Fruit fly (Drosophila melanogaster) whole organism, embryonic: Measurements from ENCODE around the gene CG5515.

Experiments used
- Ada2b ChIP-seq: fragments of 200-800 bp; sonication (Bioruptor generic); IDR thresholded peaks from 2 replicates; pipeline ENCODE4 v1.3.6; 2022; ENCODE audit warnings: missing biosample characterization, missing genetic modification characterization
- Atf6 ChIP-seq: fragments of 200-800 bp; sonication (Bioruptor generic); IDR thresholded peaks from 2 replicates; pipeline ENCODE4 v1.3.6; 2022; ENCODE audit warnings: missing biosample characterization, missing genetic modification characterization
- CG10366 ChIP-seq: fragments of 200-800 bp; sonication (Bioruptor generic); IDR thresholded peaks from 2 replicates; pipeline ENCODE4 v1.3.6; 2022; ENCODE audit warnings: missing biosample characterization, missing genetic modification characterization
- CG10654 ChIP-seq: fragments of 200-800 bp; sonication (Bioruptor generic); optimal IDR thresholded peaks from 2 replicates; lab custom pipeline; 2016; ENCODE audit warnings: missing biosample characterization, missing genetic modification characterization
- CG11093 ChIP-seq: fragments of 200-800 bp; sonication (Bioruptor generic); IDR thresholded peaks from 3 replicates; pipeline ENCODE4 v1.3.6; 2022; ENCODE audit warnings: missing biosample characterization, missing genetic modification characterization
- CG12391 ChIP-seq: fragments of 200-800 bp; sonication (Bioruptor generic); optimal IDR thresholded peaks from 3 replicates; lab custom pipeline; 2018; ENCODE audit warnings: missing biosample characterization, mild to moderate bottlenecking, missing genetic modification characterization, moderate library complexity
- CG12769 ChIP-seq: fragments of 200-800 bp; sonication (Bioruptor generic); optimal IDR thresholded peaks from 2 replicates; lab custom pipeline; 2019; ENCODE audit warnings: missing biosample characterization, mild to moderate bottlenecking, missing genetic modification characterization, moderate library complexity
- CG14050 ChIP-seq: fragments of 200-800 bp; sonication (Bioruptor generic); IDR thresholded peaks from 3 replicates; pipeline ENCODE4 v1.3.6; 2022; ENCODE audit warnings: missing biosample characterization, missing genetic modification characterization
- CG1529 ChIP-seq: fragments of 200-800 bp; sonication (Bioruptor generic); optimal IDR thresholded peaks from 3 replicates; lab custom pipeline; 2018; ENCODE audit warnings: missing biosample characterization, missing genetic modification characterization
- CG1647 ChIP-seq: fragments of 200-800 bp; sonication (Bioruptor generic); optimal IDR thresholded peaks from 3 replicates; lab custom pipeline; 2016; ENCODE audit warnings: missing biosample characterization, missing genetic modification characterization
- CG17359 ChIP-seq: fragments of 200-800 bp; sonication (Bioruptor generic); optimal IDR thresholded peaks from 3 replicates; lab custom pipeline; 2018; ENCODE audit warnings: missing biosample characterization, mild to moderate bottlenecking, missing genetic modification characterization, moderate library complexity
- CG17385 ChIP-seq: fragments of 200-800 bp; sonication (Bioruptor generic); optimal IDR thresholded peaks from 3 replicates; lab custom pipeline; 2018; ENCODE audit warnings: missing biosample characterization, mild to moderate bottlenecking, missing genetic modification characterization
- CG1832 ChIP-seq: fragments of 200-800 bp; sonication (Bioruptor generic); optimal IDR thresholded peaks from 2 replicates; lab custom pipeline; 2017; ENCODE audit warnings: missing biosample characterization, mild to moderate bottlenecking, missing genetic modification characterization, inconsistent platforms
- CG2129 ChIP-seq: fragments of 200-800 bp; sonication (Bioruptor generic); IDR thresholded peaks from 2 replicates; pipeline ENCODE4 v1.3.6; 2022; ENCODE audit warnings: missing biosample characterization, missing genetic modification characterization; ENCODE audit not compliant: partially characterized antibody
- CG2875 ChIP-seq: fragments of 200-800 bp; sonication (Bioruptor generic); optimal IDR thresholded peaks from 2 replicates; lab custom pipeline; 2017; ENCODE audit warnings: missing biosample characterization, mild to moderate bottlenecking, missing genetic modification characterization, missing genetic modification reagents
- CG2889 ChIP-seq: fragments of 200-800 bp; sonication (Bioruptor generic); IDR thresholded peaks from 3 replicates; pipeline ENCODE4 v1.3.6; 2022; ENCODE audit warnings: missing biosample characterization, missing genetic modification characterization
- CG31365 ChIP-seq: fragments of 200-800 bp; sonication (Bioruptor generic); optimal IDR thresholded peaks from 2 replicates; lab custom pipeline; 2018; ENCODE audit warnings: missing biosample characterization, mild to moderate bottlenecking, missing genetic modification characterization
- CG3838 ChIP-seq: fragments of 200-800 bp; sonication (Bioruptor generic); optimal IDR thresholded peaks from 3 replicates; lab custom pipeline; 2016; ENCODE audit warnings: missing biosample characterization, missing genetic modification characterization
- CG4730 ChIP-seq: fragments of 200-800 bp; sonication (Bioruptor generic); IDR thresholded peaks from 2 replicates; pipeline ENCODE4 v1.3.6; 2022; ENCODE audit warnings: missing biosample characterization, missing genetic modification characterization
- CG6791 ChIP-seq: fragments of 200-800 bp; sonication (Bioruptor generic); IDR thresholded peaks from 3 replicates; pipeline ENCODE4 v1.3.6; 2022; ENCODE audit warnings: missing biosample characterization, missing genetic modification characterization; ENCODE audit not compliant: partially characterized antibody
- CG6813 ChIP-seq: fragments of 200-800 bp; sonication (Bioruptor generic); optimal IDR thresholded peaks from 2 replicates; lab custom pipeline; 2017; ENCODE audit warnings: missing biosample characterization, missing genetic modification characterization, mild to moderate bottlenecking, moderate library complexity, missing genetic modification reagents
- CG8924 ChIP-seq: fragments of 200-800 bp; optimal IDR thresholded peaks from 3 replicates; lab custom pipeline; 2019; ENCODE audit warnings: missing biosample characterization, mild to moderate bottlenecking, missing genetic modification characterization, moderate library complexity
- CHES-1-like ChIP-seq: fragments of 200-800 bp; sonication (Bioruptor generic); optimal IDR thresholded peaks from 2 replicates; lab custom pipeline; 2016; ENCODE audit warnings: missing biosample characterization, missing genetic modification characterization
- CkIIα-i1 ChIP-seq: fragments of 200-800 bp; sonication (Bioruptor generic); IDR thresholded peaks from 2 replicates; pipeline ENCODE4 v1.3.6; 2022; ENCODE audit warnings: missing biosample characterization, missing genetic modification characterization
- Dek ChIP-seq: fragments of 200-800 bp; sonication (Bioruptor generic); optimal IDR thresholded peaks from 3 replicates; lab custom pipeline; 2019; ENCODE audit warnings: missing biosample characterization, mild to moderate bottlenecking, missing genetic modification characterization, moderate library complexity
- Fer1 ChIP-seq: fragments of 200-800 bp; sonication (Bioruptor generic); optimal IDR thresholded peaks from 2 replicates; lab custom pipeline; 2017; ENCODE audit warnings: missing biosample characterization, mild to moderate bottlenecking, missing genetic modification characterization
- HHEX ChIP-seq: fragments of 200-800 bp; sonication (Bioruptor generic); optimal IDR thresholded peaks from 3 replicates; lab custom pipeline; 2017; ENCODE audit warnings: missing biosample characterization, mild to moderate bottlenecking, missing genetic modification characterization, missing genetic modification reagents
- Hsf ChIP-seq: fragments of 200-800 bp; sonication (Bioruptor generic); optimal IDR thresholded peaks from 3 replicates; lab custom pipeline; 2016; ENCODE audit warnings: missing biosample characterization, missing genetic modification characterization
- MESR4 ChIP-seq: fragments of 200-800 bp; sonication (Bioruptor generic); optimal IDR thresholded peaks from 2 replicates; lab custom pipeline; 2018; ENCODE audit warnings: missing biosample characterization, mild to moderate bottlenecking, missing genetic modification characterization, moderate library complexity
- PHDP ChIP-seq: fragments of 200-800 bp; sonication (Bioruptor generic); optimal IDR thresholded peaks from 3 replicates; lab custom pipeline; 2018; ENCODE audit warnings: missing biosample characterization, mild to moderate bottlenecking, missing genetic modification characterization, moderate library complexity
- Six4 ChIP-seq: fragments of 200-800 bp; sonication (Bioruptor generic); optimal IDR thresholded peaks from 2 replicates; lab custom pipeline; 2016; ENCODE audit warnings: missing biosample characterization, missing genetic modification characterization
- Ssrp ChIP-seq: fragments of 200-800 bp; sonication (Bioruptor generic); optimal IDR thresholded peaks from 2 replicates; lab custom pipeline; 2018; ENCODE audit warnings: missing biosample characterization, mild to moderate bottlenecking, missing genetic modification characterization, moderate library complexity
- Tbp ChIP-seq: fragments of >200 bp; optimal IDR thresholded peaks from 2 replicates; lab custom pipeline; 2018; ENCODE audit warnings: missing biosample characterization, missing genetic modification characterization
- ash1 ChIP-seq: fragments of 200-800 bp; sonication (Bioruptor generic); optimal IDR thresholded peaks from 2 replicates; lab custom pipeline; 2018; ENCODE audit warnings: missing biosample characterization, mild to moderate bottlenecking, missing genetic modification characterization
- br ChIP-seq: fragments of >200 bp; optimal IDR thresholded peaks from 2 replicates; lab custom pipeline; 2017
- chinmo ChIP-seq: fragments of 200-800 bp; sonication (Bioruptor generic); IDR thresholded peaks from 4 replicates; pipeline ENCODE4 v1.3.6; 2022; ENCODE audit warnings: missing biosample characterization, missing genetic modification characterization; ENCODE audit not compliant: partially characterized antibody
- fd96Cb ChIP-seq: fragments of 200-800 bp; sonication (Bioruptor generic); optimal IDR thresholded peaks from 2 replicates; lab custom pipeline; 2018; ENCODE audit warnings: missing biosample characterization, mild to moderate bottlenecking, missing genetic modification characterization, moderate library complexity
- gcm2 ChIP-seq: fragments of 200-800 bp; sonication (Bioruptor generic); optimal IDR thresholded peaks from 2 replicates; lab custom pipeline; 2016; ENCODE audit warnings: missing biosample characterization, missing genetic modification characterization
- gfzf ChIP-seq: fragments of 200-800 bp; sonication (Bioruptor generic); optimal IDR thresholded peaks from 2 replicates; lab custom pipeline; 2016; ENCODE audit warnings: missing biosample characterization, mild to moderate bottlenecking, missing genetic modification characterization, moderate library complexity
- ham ChIP-seq: fragments of 200-800 bp; sonication (Bioruptor generic); IDR thresholded peaks from 2 replicates; pipeline ENCODE4 v1.3.6; 2022; ENCODE audit warnings: missing biosample characterization, missing genetic modification characterization
- insv ChIP-seq, 2 experiments: fragments of 200-800 bp; sonication (Bioruptor generic); optimal IDR thresholded peaks; 3 replicates each; lab custom pipeline; 2016 to 2018; ENCODE audit warnings: missing biosample characterization in 2 of 2, missing genetic modification characterization in 2 of 2
- kah ChIP-seq: fragments of 200-800 bp; sonication (Bioruptor generic); optimal IDR thresholded peaks from 2 replicates; lab custom pipeline; 2018; ENCODE audit warnings: missing biosample characterization, mild to moderate bottlenecking, missing genetic modification characterization
- kay ChIP-seq: fragments of 200-800 bp; sonication (Bioruptor generic); optimal IDR thresholded peaks from 2 replicates; lab custom pipeline; 2016; ENCODE audit warnings: missing biosample characterization, missing genetic modification characterization
- klu ChIP-seq: fragments of 200-800 bp; sonication (Bioruptor generic); IDR thresholded peaks from 2 replicates; pipeline ENCODE4 v1.3.6; 2022; ENCODE audit warnings: missing biosample characterization, missing genetic modification characterization
- luna ChIP-seq: fragments of 200-800 bp; sonication (Bioruptor generic); optimal IDR thresholded peaks from 2 replicates; lab custom pipeline; 2016; ENCODE audit warnings: missing biosample characterization, missing genetic modification characterization
- mld ChIP-seq: fragments of 200-800 bp; sonication (Bioruptor generic); IDR thresholded peaks from 3 replicates; pipeline ENCODE4 v1.3.6; 2022; ENCODE audit warnings: missing biosample characterization, missing genetic modification characterization; ENCODE audit not compliant: partially characterized antibody
- oc ChIP-seq: fragments of 200-800 bp; sonication (Bioruptor generic); optimal IDR thresholded peaks from 2 replicates; lab custom pipeline; 2018; ENCODE audit warnings: missing biosample characterization, mild to moderate bottlenecking, missing genetic modification characterization, moderate library complexity
- org-1 ChIP-seq: fragments of 200-800 bp; sonication (Bioruptor generic); optimal IDR thresholded peaks from 2 replicates; lab custom pipeline; 2017; ENCODE audit warnings: missing biosample characterization, missing genetic modification characterization
- pho ChIP-seq: fragments of 200-800 bp; sonication (Bioruptor generic); optimal IDR thresholded peaks from 2 replicates; lab custom pipeline; 2016; ENCODE audit warnings: missing biosample characterization, missing genetic modification characterization
- ssp ChIP-seq: fragments of 200-800 bp; sonication (Bioruptor generic); IDR thresholded peaks from 2 replicates; pipeline ENCODE4 v1.3.6; 2022; ENCODE audit warnings: missing biosample characterization, missing genetic modification characterization
- tap ChIP-seq: fragments of 200-800 bp; optimal IDR thresholded peaks from 3 replicates; lab custom pipeline; 2019; ENCODE audit warnings: missing biosample characterization, mild to moderate bottlenecking, missing genetic modification characterization, moderate library complexity
- zf30C ChIP-seq: fragments of 200-800 bp; sonication (Bioruptor generic); optimal IDR thresholded peaks from 3 replicates; lab custom pipeline; 2018; ENCODE audit warnings: missing biosample characterization, mild to moderate bottlenecking, missing genetic modification characterization

The CG5515 gene

dm6 chr3R:24226744-24227143 lies 38.0 kb upstream of the CG5515 start, which contains the start of the genes Spps and CG13609 (continued):
- no peak for TF ChIP-seq CG4730 (GFP tag; lab: Robert Waterston, UW)
- TF ChIP-seq gcm2 (GFP tag; lab: Kevin White, UChicago): no peak
- no peak for TF ChIP-seq Six4 (GFP tag; lab: Kevin White, UChicago)
- no peak for TF ChIP-seq CG12769 (tag; lab: Kevin White, UChicago)
- no peak for TF ChIP-seq CG1529 (GFP tag; lab: Kevin White, UChicago)
- no peak for TF ChIP-seq Ada2b (GFP tag; lab: Robert Waterston, UW)
- peak; percentile 24 for TF ChIP-seq Fer1 (GFP tag; lab: Kevin White, UChicago)
- TF ChIP-seq CG14050 (GFP tag; lab: Robert Waterston, UW): no peak
- no peak for TF ChIP-seq CG17359 (tag; lab: Kevin White, UChicago)
- TF ChIP-seq tap (tag; lab: Kevin White, UChicago): no peak
- TF ChIP-seq luna (GFP tag; lab: Kevin White, UChicago): no peak
- peak; percentile 7 for TF ChIP-seq zf30C (GFP tag; lab: Kevin White, UChicago)
- no peak for TF ChIP-seq CG1647 (GFP tag; lab: Kevin White, UChicago)
- no peak for TF ChIP-seq Tbp (GFP tag; lab: Kevin White, UChicago)
- no peak for TF ChIP-seq Dek
- no peak for TF ChIP-seq ash1 (GFP tag; lab: Kevin White, UChicago)
- peak; percentile 95 for TF ChIP-seq CG6791
- TF ChIP-seq HHEX (GFP tag; lab: Kevin White, UChicago): no peak
- peak; percentile 100 for TF ChIP-seq chinmo (GFP tag; lab: Robert Waterston, UW)
- no peak for TF ChIP-seq CG2875 (GFP tag; lab: Kevin White, UChicago)
- TF ChIP-seq kay: no peak
- TF ChIP-seq Atf6 (GFP tag; lab: Robert Waterston, UW): no peak
- TF ChIP-seq CG11093 (GFP tag; lab: Robert Waterston, UW): no peak
- TF ChIP-seq mld: peak; percentile 96
- TF ChIP-seq fd96Cb (tag; lab: Kevin White, UChicago): no peak
- TF ChIP-seq oc (tag; lab: Kevin White, UChicago): no peak
- TF ChIP-seq CG6813 (GFP tag; lab: Kevin White, UChicago): no peak
- TF ChIP-seq ssp (GFP tag; lab: Robert Waterston, UW): no peak
- no peak for TF ChIP-seq CG2889
- TF ChIP-seq CG17385 (GFP tag; lab: Kevin White, UChicago): peak; percentile 100
- TF ChIP-seq Ssrp (tag; lab: Kevin White, UChicago): no peak
- peak; percentile 72 for TF ChIP-seq CG2129 (GFP tag; lab: Robert Waterston, UW)
- no peak for TF ChIP-seq CG1832 (GFP tag; lab: Kevin White, UChicago)
- no peak for TF ChIP-seq kah (GFP tag; lab: Kevin White, UChicago)
- TF ChIP-seq CG10366: no peak
- peak; percentile 55 for TF ChIP-seq gfzf
- peak; percentile 57 for TF ChIP-seq CG8924 (tag; lab: Kevin White, UChicago)
- TF ChIP-seq Hsf (GFP tag; lab: Kevin White, UChicago): no peak
- TF ChIP-seq PHDP (tag; lab: Kevin White, UChicago): no peak
- no peak for TF ChIP-seq klu (GFP tag; lab: Robert Waterston, UW)
- TF ChIP-seq CkIIα-i1 (GFP tag; lab: Robert Waterston, UW): no peak
- TF ChIP-seq CG12391 (tag; lab: Kevin White, UChicago): peak; percentile 31
- no peak for TF ChIP-seq org-1 (GFP tag; lab: Kevin White, UChicago)
- no peak for TF ChIP-seq CG3838
- peak; percentile 86 for TF ChIP-seq CHES-1-like (GFP tag; lab: Kevin White, UChicago)
- TF ChIP-seq br (lab: Kevin White, UChicago): no peak
- no peak for TF ChIP-seq CG10654 (GFP tag; lab: Kevin White, UChicago)
- no peak for TF ChIP-seq CG31365
- no peak for TF ChIP-seq pho (GFP tag; lab: Kevin White, UChicago)
- TF ChIP-seq insv (GFP tag; optimal IDR thresholded peaks at IDR 0.05; lab: Kevin White, UChicago): peak in 1 of 2 experiments; percentile 16
- TF ChIP-seq MESR4 (GFP tag; lab: Kevin White, UChicago): peak; percentile 87
- TF ChIP-seq ham (GFP tag; lab: Robert Waterston, UW): no peak
